Worm (Caenorhabditis elegans) whole organism, late embryonic: ENCODE results near the gene F19F10.1.

ENCODE experiments used
- C38D4.7 ChIP-seq: fragments of 200-800 bp; sonication (Bioruptor generic); optimal IDR thresholded peaks from 2 replicates; lab custom pipeline; 2018; ENCODE audit warnings: mild to moderate bottlenecking, missing genetic modification characterization, moderate library complexity, missing compliant biosample characterization
- F13H6.1 ChIP-seq: sonication (generic microtip); optimal IDR thresholded peaks from 2 replicates; lab custom pipeline; 2016; ENCODE audit warnings: missing genetic modification characterization, missing compliant biosample characterization
- K09A11.1 ChIP-seq: sonication (generic microtip); optimal IDR thresholded peaks from 2 replicates; lab custom pipeline; 2017; ENCODE audit warnings: antibody characterized with exemption, mild to moderate bottlenecking, missing genetic modification characterization, missing compliant biosample characterization; ENCODE audit not compliant: insufficient read depth
- T23F11.4 ChIP-seq: fragments of 200-800 bp; sonication (Bioruptor generic); optimal IDR thresholded peaks from 2 replicates; lab custom pipeline; 2018; ENCODE audit warnings: mild to moderate bottlenecking, missing genetic modification characterization, missing compliant biosample characterization
- ahr-1 ChIP-seq: sonication (generic microtip); optimal IDR thresholded peaks from 2 replicates; lab custom pipeline; 2016; ENCODE audit warnings: missing genetic modification characterization, missing compliant biosample characterization
- ama-1 ChIP-seq: fragments of 150-350 bp; optimal IDR thresholded peaks from 2 replicates; lab custom pipeline; 2014
- ceh-14 ChIP-seq: sonication (generic microtip); optimal IDR thresholded peaks from 2 replicates; lab custom pipeline; 2016; ENCODE audit warnings: missing genotype, missing genetic modification characterization, missing compliant biosample characterization
- ceh-18 ChIP-seq: sonication (generic microtip); optimal IDR thresholded peaks from 2 replicates; lab custom pipeline; 2016; ENCODE audit warnings: missing genetic modification characterization, missing compliant biosample characterization
- ceh-19 ChIP-seq: fragments of 200-800 bp; sonication (Bioruptor generic); optimal IDR thresholded peaks from 2 replicates; lab custom pipeline; 2018; ENCODE audit warnings: mild to moderate bottlenecking, missing genetic modification characterization, missing compliant biosample characterization
- ceh-24 ChIP-seq: sonication (generic microtip); optimal IDR thresholded peaks from 2 replicates; lab custom pipeline; 2016; ENCODE audit warnings: mild to moderate bottlenecking, missing genetic modification characterization, missing compliant biosample characterization
- ceh-30 ChIP-seq: fragments of 150-350 bp; optimal IDR thresholded peaks from 2 replicates; lab custom pipeline; 2014; ENCODE audit warnings: missing biosample characterization, missing genetic modification characterization
- ceh-34 ChIP-seq: sonication (generic microtip); optimal IDR thresholded peaks from 2 replicates; lab custom pipeline; 2016; ENCODE audit warnings: mild to moderate bottlenecking, missing genetic modification characterization, missing compliant biosample characterization
- ceh-9 ChIP-seq: sonication (generic microtip); optimal IDR thresholded peaks from 2 replicates; lab custom pipeline; 2016; ENCODE audit warnings: mild to moderate bottlenecking, missing genetic modification characterization, inconsistent platforms, missing compliant biosample characterization
- che-1 ChIP-seq: sonication (generic microtip); optimal IDR thresholded peaks from 2 replicates; lab custom pipeline; 2016; ENCODE audit warnings: mild to moderate bottlenecking, missing genetic modification characterization, missing compliant biosample characterization
- dmd-4 ChIP-seq: sonication (generic microtip); optimal IDR thresholded peaks from 2 replicates; lab custom pipeline; 2016; ENCODE audit warnings: borderline replicate concordance, missing genetic modification characterization, missing compliant biosample characterization
- elt-4 ChIP-seq: sonication (generic microtip); optimal IDR thresholded peaks from 2 replicates; lab custom pipeline; 2016; ENCODE audit warnings: missing genetic modification characterization, missing compliant biosample characterization
- fax-1 ChIP-seq: sonication (generic microtip); optimal IDR thresholded peaks from 2 replicates; lab custom pipeline; 2016; ENCODE audit warnings: missing genotype, missing genetic modification characterization, missing compliant biosample characterization
- fkh-10 ChIP-seq: fragments of 150-350 bp; optimal IDR thresholded peaks from 2 replicates; lab custom pipeline; 2014; ENCODE audit warnings: missing biosample characterization, missing genetic modification reagents, missing genetic modification characterization
- fkh-6 ChIP-seq: sonication (generic microtip); optimal IDR thresholded peaks from 2 replicates; lab custom pipeline; 2016; ENCODE audit warnings: missing genetic modification characterization, missing compliant biosample characterization
- gmeb-2 ChIP-seq: sonication (generic microtip); optimal IDR thresholded peaks from 2 replicates; lab custom pipeline; 2016; ENCODE audit warnings: missing genetic modification characterization, inconsistent platforms, missing compliant biosample characterization
- hlh-13 ChIP-seq: fragments of 200-800 bp; sonication (Bioruptor generic); optimal IDR thresholded peaks from 2 replicates; lab custom pipeline; 2018; ENCODE audit warnings: mild to moderate bottlenecking, missing genetic modification characterization, missing compliant biosample characterization
- hlh-30 ChIP-seq: sonication (generic microtip); optimal IDR thresholded peaks from 2 replicates; lab custom pipeline; 2017; ENCODE audit warnings: antibody characterized with exemption, missing genetic modification characterization, missing compliant biosample characterization; ENCODE audit not compliant: insufficient read depth
- hlh-6 ChIP-seq: sonication (generic microtip); optimal IDR thresholded peaks from 2 replicates; lab custom pipeline; 2016; ENCODE audit warnings: missing genotype, missing genetic modification characterization, missing compliant biosample characterization
- hlh-8 ChIP-seq: sonication (generic microtip); optimal IDR thresholded peaks from 2 replicates; lab custom pipeline; 2016; ENCODE audit warnings: missing genotype, missing genetic modification characterization, missing compliant biosample characterization
- lim-6 ChIP-seq: sonication (generic microtip); optimal IDR thresholded peaks from 2 replicates; lab custom pipeline; 2016; ENCODE audit warnings: missing genetic modification characterization, missing compliant biosample characterization
- lin-11 ChIP-seq: fragments of 200-800 bp; sonication (Bioruptor generic); optimal IDR thresholded peaks from 2 replicates; lab custom pipeline; 2018; ENCODE audit warnings: mild to moderate bottlenecking, missing genetic modification characterization, missing compliant biosample characterization
- mec-3 ChIP-seq: sonication (generic microtip); optimal IDR thresholded peaks from 2 replicates; lab custom pipeline; 2016; ENCODE audit warnings: borderline replicate concordance, missing genetic modification characterization, missing compliant biosample characterization
- nhr-11 ChIP-seq: fragments of 150-350 bp; optimal IDR thresholded peaks from 2 replicates; lab custom pipeline; 2014; ENCODE audit warnings: missing biosample characterization, missing genetic modification characterization
- nhr-232 ChIP-seq: sonication (generic microtip); optimal IDR thresholded peaks from 2 replicates; lab custom pipeline; 2016; ENCODE audit warnings: missing genetic modification characterization, missing compliant biosample characterization
- npax-4 ChIP-seq: sonication (generic microtip); optimal IDR thresholded peaks from 2 replicates; lab custom pipeline; 2016; ENCODE audit warnings: missing genetic modification characterization, missing compliant biosample characterization
- odd-2 ChIP-seq: sonication (generic microtip); optimal IDR thresholded peaks from 2 replicates; lab custom pipeline; 2017; ENCODE audit warnings: antibody characterized with exemption, mild to moderate bottlenecking, missing genetic modification characterization, missing compliant biosample characterization
- pag-3 ChIP-seq: sonication (generic microtip); optimal IDR thresholded peaks from 2 replicates; lab custom pipeline; 2016; ENCODE audit warnings: missing compliant biosample characterization, missing genetic modification characterization, borderline replicate concordance
- pat-9 ChIP-seq: fragments of 200-800 bp; sonication (Bioruptor generic); optimal IDR thresholded peaks from 2 replicates; lab custom pipeline; 2018; ENCODE audit warnings: mild to moderate bottlenecking, missing genetic modification characterization, moderate library complexity, missing compliant biosample characterization
- pax-1 ChIP-seq: fragments of 150-350 bp; optimal IDR thresholded peaks from 2 replicates; lab custom pipeline; 2014; ENCODE audit warnings: missing biosample characterization, missing genetic modification characterization
- pros-1 ChIP-seq: fragments of 150-350 bp; optimal IDR thresholded peaks from 2 replicates; lab custom pipeline; 2014; ENCODE audit warnings: missing biosample characterization, missing genetic modification reagents, missing genetic modification characterization
- ref-2 ChIP-seq: sonication (generic microtip); optimal IDR thresholded peaks from 2 replicates; lab custom pipeline; 2016; ENCODE audit warnings: missing genetic modification characterization, missing compliant biosample characterization
- sdc-2 ChIP-seq: sonication (generic microtip); optimal IDR thresholded peaks from 2 replicates; lab custom pipeline; 2016; ENCODE audit warnings: missing genotype, missing genetic modification characterization, missing compliant biosample characterization
- syd-9 ChIP-seq: sonication (generic microtip); optimal IDR thresholded peaks from 2 replicates; lab custom pipeline; 2016; ENCODE audit warnings: mild to moderate bottlenecking, missing genetic modification characterization, moderate library complexity, missing compliant biosample characterization
- zip-5 ChIP-seq: sonication (generic microtip); optimal IDR thresholded peaks from 2 replicates; lab custom pipeline; 2016; ENCODE audit warnings: missing genetic modification characterization, missing compliant biosample characterization

F19F10.1 gene

DNA sequence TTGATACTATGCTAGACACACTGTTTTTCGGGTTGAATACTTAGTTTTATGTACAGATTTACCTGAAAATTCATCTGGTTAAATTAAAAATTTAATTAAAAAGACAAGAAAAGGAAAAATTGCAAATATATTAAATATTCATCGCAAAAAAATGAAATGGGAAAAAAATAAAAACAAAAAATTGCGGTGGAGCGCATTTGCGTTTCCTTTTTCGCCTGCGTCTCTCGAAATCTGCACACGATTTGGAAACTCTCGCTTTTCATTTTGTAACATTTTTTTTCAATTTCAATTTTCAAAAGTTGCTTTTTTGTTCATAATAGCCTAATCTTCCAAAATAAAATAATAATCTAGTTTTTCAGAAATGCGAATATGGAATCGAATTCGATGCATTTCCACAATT lies 24.6 kb downstream of the F19F10.1 start, which contains the start of the genes F19F10.11 and C50E3.5:
Gene F19F10.11 (minus strand): TSS at position 68 of the 400 bp plus-strand sequence.
Gene C50E3.5 (plus strand): TSS at position 360 of the 400 bp plus-strand sequence.
- TF ChIP-seq ceh-14 (tag; lab: Kevin White, UChicago), result peak; percentile 6
- TF ChIP-seq fkh-10 (GFP tag; lab: Kevin White, UChicago), result no peak

ce11 chrV:7590454-7590853 lies 27.4 kb downstream of the F19F10.1 start, which contains the start of gene C50E3.6:
Gene C50E3.6, minus strand, starts transcription at chrV:7590554.
- TF ChIP-seq lim-6 (tag; lab: Kevin White, UChicago) (no peak), hlh-30 (tag; lab: Kevin White, UChicago) (no peak), nhr-232 (tag; lab: Kevin White, UChicago) (no peak), fkh-6 (no peak), nhr-11 (tag; lab: Kevin White, UChicago) (no peak), ceh-9 (tag; lab: Kevin White, UChicago) (no peak), syd-9 (tag; lab: Kevin White, UChicago) (no peak), ceh-30 (tag; lab: Kevin White, UChicago) (no peak), che-1 (no peak), fax-1 (tag; lab: Kevin White, UChicago) (no peak), pax-1 (tag; lab: Kevin White, UChicago) (no peak), ceh-18 (tag; lab: Kevin White, UChicago) (no peak), pat-9 (no peak), ceh-34 (tag; lab: Kevin White, UChicago) (no peak)

- TF ChIP-seq pat-9 (no peak), ceh-24 (tag; lab: Kevin White, UChicago) (no peak)
Measured at ce11 chrV:7595132-7595531, 32.1 kb downstream of the F19F10.1 start.

DNA sequence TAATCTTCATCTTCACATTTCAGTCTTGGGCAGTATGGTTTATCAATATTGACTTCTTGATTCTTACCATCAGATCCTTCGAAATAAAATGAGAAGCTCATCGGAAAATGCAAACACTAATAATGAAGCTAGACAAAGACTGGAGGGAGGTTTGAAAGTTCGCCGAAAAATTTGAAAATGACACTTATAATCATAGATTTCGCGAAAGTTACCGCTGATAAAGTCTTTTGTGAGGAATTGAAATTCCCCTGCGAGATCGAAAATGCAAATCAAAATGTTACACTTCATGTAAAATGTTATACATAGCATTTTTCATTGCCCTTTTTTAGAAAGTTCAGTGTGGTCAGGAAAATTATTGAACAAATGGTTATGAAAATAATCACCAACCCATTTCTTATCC lies 35.2 kb downstream of the F19F10.1 start, which contains the start of gene C50E3.7:
Gene C50E3.7 (minus strand): TSS at position 101 of the 400 bp plus-strand sequence.
- TF ChIP-seq ama-1 (lab: Kevin White, UChicago), result no peak
- TF ChIP-seq ceh-19 (GFP tag; lab: Kevin White, UChicago), result no peak
- no peak for TF ChIP-seq dmd-4 (tag; lab: Kevin White, UChicago)
- TF ChIP-seq lim-6 (tag; lab: Kevin White, UChicago), result no peak
- TF ChIP-seq elt-4 (tag; lab: Kevin White, UChicago), result no peak
- no peak for TF ChIP-seq sdc-2 (tag; lab: Kevin White, UChicago)
- TF ChIP-seq F13H6.1 (tag; lab: Kevin White, UChicago), result no peak
- TF ChIP-seq ref-2 (tag; lab: Kevin White, UChicago), result no peak
- no peak for TF ChIP-seq hlh-6 (tag; lab: Kevin White, UChicago)
- no peak for TF ChIP-seq pat-9
- TF ChIP-seq hlh-8 (tag; lab: Kevin White, UChicago), result no peak
- no peak for TF ChIP-seq T23F11.4
- no peak for TF ChIP-seq lin-11
- TF ChIP-seq pros-1 (tag; lab: Kevin White, UChicago), result no peak
- TF ChIP-seq K09A11.1, result no peak
- TF ChIP-seq pag-3 (tag; lab: Kevin White, UChicago), result no peak
- TF ChIP-seq hlh-13 (GFP tag; lab: Kevin White, UChicago), result no peak
- no peak for TF ChIP-seq C38D4.7
- no peak for TF ChIP-seq che-1
- TF ChIP-seq odd-2 (tag; lab: Kevin White, UChicago), result no peak
- TF ChIP-seq, all 69 proteins: peak for 0

DNA sequence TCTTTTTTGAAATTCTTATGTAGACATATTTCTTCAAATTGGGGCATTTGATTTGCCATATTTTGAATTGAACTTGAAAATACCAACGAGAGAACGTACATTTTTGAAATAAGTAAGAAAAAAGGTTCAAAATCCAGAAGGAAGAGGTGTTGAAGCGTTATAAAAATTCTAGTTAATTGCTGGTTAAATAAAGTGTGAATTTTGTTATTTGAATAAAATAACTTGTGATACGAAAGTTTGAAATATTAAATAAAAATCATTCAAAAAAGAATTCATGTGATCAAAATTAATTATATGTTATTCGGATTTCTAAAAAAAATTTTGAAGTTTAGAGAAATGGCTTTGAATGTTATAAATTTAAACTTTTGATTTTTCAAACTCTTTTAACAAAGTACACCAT lies 37.1 kb downstream of the F19F10.1 start, which contains the start of gene C50E3.9:
Gene C50E3.9 (minus strand): TSS at position 101 of the 400 bp plus-strand sequence.
- no peak for TF ChIP-seq dmd-4 (tag; lab: Kevin White, UChicago)
- TF ChIP-seq ceh-9 (tag; lab: Kevin White, UChicago), result no peak
- TF ChIP-seq hlh-8 (tag; lab: Kevin White, UChicago), result no peak
- no peak for TF ChIP-seq zip-5 (tag; lab: Kevin White, UChicago)
- no peak for TF ChIP-seq hlh-6 (tag; lab: Kevin White, UChicago)
- TF ChIP-seq ahr-1 (tag; lab: Kevin White, UChicago), result no peak
- TF ChIP-seq mec-3 (tag; lab: Kevin White, UChicago), result no peak
- no peak for TF ChIP-seq npax-4
- no peak for TF ChIP-seq odd-2 (tag; lab: Kevin White, UChicago)
- TF ChIP-seq nhr-232 (tag; lab: Kevin White, UChicago), result no peak
- no peak for TF ChIP-seq gmeb-2 (tag; lab: Kevin White, UChicago)
